Worm (Caenorhabditis elegans) whole organism, mixed stage, embryonic: ENCODE results near the gene F56D6.18.

Source experiments
- bed-3 ChIP-seq: fragments of 200-800 bp; sonication (Bioruptor generic); optimal IDR thresholded peaks from 3 replicates; lab custom pipeline; 2018; ENCODE audit warnings: mild to moderate bottlenecking, missing genetic modification characterization, moderate library complexity, missing compliant biosample characterization
- blmp-1 ChIP-seq: fragments of 150-350 bp; optimal IDR thresholded peaks from 2 replicates; lab custom pipeline; 2014; ENCODE audit warnings: missing biosample characterization, missing genetic modification characterization
- drap-1 ChIP-seq: fragments of 200-800 bp; sonication (Bioruptor generic); optimal IDR thresholded peaks from 3 replicates; lab custom pipeline; 2018; ENCODE audit warnings: mild to moderate bottlenecking, missing genetic modification characterization, missing compliant biosample characterization
- elt-1 ChIP-seq: sonication (generic microtip); optimal IDR thresholded peaks from 2 replicates; lab custom pipeline; 2017; ENCODE audit warnings: missing genetic modification characterization, mild to moderate bottlenecking, missing compliant biosample characterization, antibody characterized with exemption, moderate library complexity, borderline replicate concordance; ENCODE audit not compliant: insufficient read depth
- elt-3 ChIP-seq: fragments of 150-350 bp; optimal IDR thresholded peaks from 2 replicates; lab custom pipeline; 2014; ENCODE audit warnings: missing biosample characterization, missing genetic modification characterization
- lin-13 ChIP-seq: fragments of 150-350 bp; optimal IDR thresholded peaks from 2 replicates; lab custom pipeline; 2014; ENCODE audit warnings: missing biosample characterization, missing genetic modification characterization
- mab-5 ChIP-seq: fragments of 150-350 bp; optimal IDR thresholded peaks from 2 replicates; lab custom pipeline; 2014; ENCODE audit warnings: missing biosample characterization, missing genetic modification characterization
- mep-1 ChIP-seq: fragments of 150-350 bp; optimal IDR thresholded peaks from 2 replicates; lab custom pipeline; 2017; ENCODE audit warnings: missing biosample characterization, missing genetic modification reagents, missing genetic modification characterization, inconsistent platforms
- nhr-237 ChIP-seq: fragments of 150-350 bp; optimal IDR thresholded peaks from 2 replicates; lab custom pipeline; 2014; ENCODE audit warnings: missing biosample characterization, missing genetic modification characterization
- sem-2 ChIP-seq: fragments of 200-800 bp; sonication (Bioruptor generic); optimal IDR thresholded peaks from 2 replicates; lab custom pipeline; 2018; ENCODE audit warnings: mild to moderate bottlenecking, missing genetic modification characterization, missing compliant biosample characterization
- snpc-4 ChIP-seq: fragments of 150-350 bp; optimal IDR thresholded peaks from 2 replicates; lab custom pipeline; 2014; ENCODE audit warnings: missing biosample characterization, missing genetic modification characterization
- unc-39 ChIP-seq: fragments of 150-350 bp; optimal IDR thresholded peaks from 2 replicates; lab custom pipeline; 2014; ENCODE audit warnings: missing biosample characterization, missing genetic modification characterization
- unc-62 ChIP-seq: fragments of 150-350 bp; optimal IDR thresholded peaks from 2 replicates; lab custom pipeline; 2014; ENCODE audit warnings: missing biosample characterization, missing genetic modification reagents, missing genetic modification characterization

- TF ChIP-seq blmp-1 (tag; lab: Kevin White, UChicago) (no peak), unc-39 (tag; lab: Kevin White, UChicago) (no peak), mep-1 (no peak), snpc-4 (tag; lab: Kevin White, UChicago) (no peak), bed-3 (GFP tag; lab: Kevin White, UChicago) (no peak), sem-2 (no peak), mab-5 (tag; lab: Kevin White, UChicago) (no peak), elt-3 (tag; lab: Kevin White, UChicago) (no peak), lin-13 (tag; lab: Kevin White, UChicago) (no peak), elt-1 (no peak), nhr-237 (tag; lab: Kevin White, UChicago) (no peak), drap-1 (GFP tag; lab: Kevin White, UChicago) (no peak), unc-62 (GFP tag; lab: Kevin White, UChicago) (no peak)
Measured at ce11 chrIV:3862948-3863347, 48.8 kb downstream of the F56D6.18 start.
